Worm (Caenorhabditis elegans) whole organism, L4 larva: ENCODE measurements around the gene C47G2.4.

Experiments used
- F10B5.3 ChIP-seq: sonication (generic microtip); optimal IDR thresholded peaks from 2 replicates; lab custom pipeline; 2016; ENCODE audit warnings: mild to moderate bottlenecking, missing genetic modification characterization, missing compliant biosample characterization
- ama-1 ChIP-seq: fragments of 150-350 bp; optimal IDR thresholded peaks from 2 replicates; lab custom pipeline; 2014; ENCODE audit warnings: inconsistent platforms, mixed read lengths
- fos-1 ChIP-seq: fragments of 150-350 bp; optimal IDR thresholded peaks from 2 replicates; lab custom pipeline; 2014; ENCODE audit warnings: missing biosample characterization, missing genetic modification characterization
- mdl-1 ChIP-seq, 2 experiments: fragments of 150-350 bp in 1 of 2; sonication (generic microtip) in 1 of 2; optimal IDR thresholded peaks; 2 replicates each; lab custom pipeline; 2014 to 2017; ENCODE audit warnings: missing biosample characterization in 2 of 2, missing genetic modification characterization in 2 of 2
- mep-1 ChIP-seq: fragments of 150-350 bp; sonication (generic microtip); optimal IDR thresholded peaks from 3 replicates; lab custom pipeline; 2014; ENCODE audit warnings: missing biosample characterization, missing genetic modification characterization
- nhr-11 ChIP-seq: fragments of 150-350 bp; optimal IDR thresholded peaks from 2 replicates; lab custom pipeline; 2014; ENCODE audit warnings: missing biosample characterization, missing genetic modification characterization
- pqm-1 ChIP-seq: sonication (generic microtip); optimal IDR thresholded peaks from 2 replicates; lab custom pipeline; 2017; ENCODE audit warnings: missing biosample characterization, missing genetic modification characterization

ce11 chrII:11242918-11243317 is 50.5 kb downstream of the C47G2.4 start:
- no peak for TF ChIP-seq ama-1 (lab: Kevin White, UChicago)
- TF ChIP-seq pqm-1, result no peak
- TF ChIP-seq mep-1 (tag; lab: Kevin White, UChicago), result no peak
- no peak for TF ChIP-seq nhr-11 (tag; lab: Kevin White, UChicago)
- TF ChIP-seq fos-1 (tag; lab: Kevin White, UChicago), result no peak
- no peak for TF ChIP-seq F10B5.3 (tag; lab: Kevin White, UChicago)
- no peak for TF ChIP-seq mdl-1 (tag; optimal IDR thresholded peaks at IDR 0.05; lab: Kevin White, UChicago)
